Worm (Caenorhabditis elegans): ENCODE data around the gene epc-1.

- TF ChIP-seq nhr-77 (tag; optimal IDR thresholded peaks at IDR 0.05) (no peak), F44E2.7 (GFP tag; IDR thresholded peaks at IDR 0.05) (no peak), unc-62 (GFP tag; optimal IDR thresholded peaks at IDR 0.05 in 1 of 2) (no peak), unc-62 (tag; optimal IDR thresholded peaks at IDR 0.05) (no peak), nhr-11 (tag; optimal IDR thresholded peaks at IDR 0.05) (no peak), nhr-237 (tag; optimal IDR thresholded peaks at IDR 0.05) (no peak), mdl-1 (tag; optimal IDR thresholded peaks at IDR 0.05) (no peak), nhr-6 (tag; optimal IDR thresholded peaks at IDR 0.05) (no peak), ZK546.5 (tag; optimal IDR thresholded peaks at IDR 0.05) (no peak), snpc-4 (tag; optimal IDR thresholded peaks at IDR 0.05) (no peak)
Observed at ce11 chrIII:12607302-12607701, 1.1 kb downstream of the epc-1 start.

All from whole organism, L4 larva.